Worm (Caenorhabditis elegans): Measurements from ENCODE around the gene rps-12.

DNA sequence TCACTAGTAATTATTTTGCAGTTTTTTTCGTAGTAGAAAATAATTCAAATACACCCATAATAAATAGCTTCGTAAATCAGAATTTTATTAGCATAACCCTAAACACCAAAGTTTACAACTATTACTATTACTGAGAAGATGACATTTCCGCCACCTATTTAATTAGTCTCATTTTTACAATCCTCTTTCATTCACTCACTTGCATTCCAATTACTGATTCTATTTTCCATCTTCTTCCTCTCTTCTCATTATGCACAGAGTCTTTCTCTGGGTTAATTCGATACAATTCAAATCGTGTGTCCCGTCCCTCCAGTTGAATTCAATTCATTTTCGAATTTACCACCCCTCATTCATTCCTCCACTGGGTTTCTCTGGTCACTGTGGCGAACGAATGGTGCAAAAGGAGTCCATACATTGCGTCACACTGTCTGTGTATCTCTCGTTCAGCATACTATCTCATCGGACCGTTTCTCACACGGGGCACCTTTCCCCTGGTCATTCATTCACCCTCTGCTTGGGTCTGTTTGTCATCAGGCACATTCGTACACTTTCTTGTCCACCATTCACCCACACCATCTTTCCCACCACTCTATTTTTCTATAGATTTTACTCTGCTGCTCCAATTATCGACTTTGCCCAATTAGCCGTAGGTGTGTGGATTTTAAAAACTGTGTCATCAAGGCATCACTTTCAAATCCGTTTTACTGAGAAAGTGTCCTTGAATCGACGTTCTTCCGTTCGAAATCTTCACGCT lies 41.3 kb downstream of the rps-12 start:
- TF ChIP-seq nhr-12 (tag; optimal IDR thresholded peaks at IDR 0.05), result no peak
- TF ChIP-seq lsy-2 (tag; optimal IDR thresholded peaks at IDR 0.05), result no peak
- TF ChIP-seq unc-120 (tag; optimal IDR thresholded peaks at IDR 0.05; ENCODE audit: poor library complexity, severe bottlenecking), result no peak
